Fruit fly (Drosophila melanogaster) whole organism, embryonic: Measurements from ENCODE around the gene PpD6.

Experiments
- Bteb2 ChIP-seq: fragments of 200-800 bp; sonication (Bioruptor generic); optimal IDR thresholded peaks from 2 replicates; lab custom pipeline; 2016; ENCODE audit warnings: missing biosample characterization, missing genetic modification characterization
- CG10431 ChIP-seq: fragments of 200-800 bp; sonication (Bioruptor generic); optimal IDR thresholded peaks from 3 replicates; lab custom pipeline; 2018; ENCODE audit warnings: missing biosample characterization, mild to moderate bottlenecking, missing genetic modification characterization
- CG11723 ChIP-seq: fragments of 200-800 bp; sonication (Bioruptor generic); optimal IDR thresholded peaks from 2 replicates; lab custom pipeline; 2017; ENCODE audit warnings: missing biosample characterization, mild to moderate bottlenecking, missing genetic modification characterization
- CG13424 ChIP-seq: fragments of 200-800 bp; sonication (Bioruptor generic); optimal IDR thresholded peaks from 2 replicates; lab custom pipeline; 2019; ENCODE audit warnings: missing biosample characterization, mild to moderate bottlenecking, missing genetic modification characterization, moderate library complexity
- CG13775 ChIP-seq: fragments of 200-800 bp; sonication (Bioruptor generic); optimal IDR thresholded peaks from 3 replicates; lab custom pipeline; 2017; ENCODE audit warnings: missing biosample characterization, mild to moderate bottlenecking, missing genetic modification characterization
- CG13894 ChIP-seq: fragments of 200-800 bp; sonication (Bioruptor generic); optimal IDR thresholded peaks from 3 replicates; lab custom pipeline; 2018; ENCODE audit warnings: missing biosample characterization, mild to moderate bottlenecking, missing genetic modification characterization, moderate library complexity
- CG14965 ChIP-seq: fragments of 200-800 bp; sonication (Bioruptor generic); optimal IDR thresholded peaks from 2 replicates; lab custom pipeline; 2016; ENCODE audit warnings: missing biosample characterization, missing genetic modification characterization, borderline replicate concordance
- CG15696 ChIP-seq: fragments of 200-800 bp; sonication (Bioruptor generic); optimal IDR thresholded peaks from 2 replicates; lab custom pipeline; 2019; ENCODE audit warnings: missing biosample characterization, mild to moderate bottlenecking, missing genetic modification characterization, moderate library complexity
- CG16779 ChIP-seq: fragments of 200-800 bp; sonication (Bioruptor generic); IDR thresholded peaks from 2 replicates; pipeline ENCODE4 v1.3.6; 2022; ENCODE audit warnings: missing biosample characterization, missing genetic modification characterization
- CG17912 ChIP-seq: fragments of 200-800 bp; sonication (Bioruptor generic); optimal IDR thresholded peaks from 2 replicates; lab custom pipeline; 2018; ENCODE audit warnings: missing biosample characterization, mild to moderate bottlenecking, missing genetic modification characterization
- CG2120 ChIP-seq: fragments of 200-800 bp; sonication (Bioruptor generic); optimal IDR thresholded peaks from 3 replicates; lab custom pipeline; 2016; ENCODE audit warnings: missing biosample characterization, missing genetic modification characterization
- CG31365 ChIP-seq: fragments of 200-800 bp; sonication (Bioruptor generic); optimal IDR thresholded peaks from 2 replicates; lab custom pipeline; 2018; ENCODE audit warnings: missing biosample characterization, mild to moderate bottlenecking, missing genetic modification characterization
- CG4854 ChIP-seq: fragments of 200-800 bp; sonication (Bioruptor generic); optimal IDR thresholded peaks from 2 replicates; lab custom pipeline; 2016; ENCODE audit warnings: missing biosample characterization, missing genetic modification characterization, inconsistent platforms
- CG5953 ChIP-seq: fragments of 200-800 bp; sonication (Bioruptor generic); IDR thresholded peaks from 2 replicates; pipeline ENCODE4 v1.3.6; 2022; ENCODE audit warnings: missing biosample characterization, missing genetic modification characterization
- CG6791 ChIP-seq: fragments of 200-800 bp; sonication (Bioruptor generic); IDR thresholded peaks from 3 replicates; pipeline ENCODE4 v1.3.6; 2022; ENCODE audit warnings: missing biosample characterization, missing genetic modification characterization; ENCODE audit not compliant: partially characterized antibody
- CG6854 ChIP-seq: fragments of 200-800 bp; sonication (Bioruptor generic); optimal IDR thresholded peaks from 3 replicates; lab custom pipeline; 2017; ENCODE audit warnings: missing biosample characterization, mild to moderate bottlenecking, missing genetic modification characterization
- CG7556 ChIP-seq: fragments of 200-800 bp; sonication (Bioruptor generic); optimal IDR thresholded peaks from 2 replicates; lab custom pipeline; 2017; ENCODE audit warnings: missing biosample characterization, mild to moderate bottlenecking, missing genetic modification characterization
- CG7963 ChIP-seq: fragments of 200-800 bp; sonication (Bioruptor generic); IDR thresholded peaks from 3 replicates; pipeline ENCODE4 v1.3.6; 2022; ENCODE audit warnings: missing biosample characterization, missing genetic modification characterization; ENCODE audit not compliant: partially characterized antibody
- CG8359 ChIP-seq: fragments of 200-800 bp; sonication (Bioruptor generic); optimal IDR thresholded peaks from 2 replicates; lab custom pipeline; 2017; ENCODE audit warnings: missing biosample characterization, mild to moderate bottlenecking, missing genetic modification characterization, borderline replicate concordance
- CG8388 ChIP-seq: fragments of 200-800 bp; sonication (Bioruptor generic); optimal IDR thresholded peaks from 2 replicates; lab custom pipeline; 2019; ENCODE audit warnings: missing biosample characterization, mild to moderate bottlenecking, missing genetic modification characterization, moderate library complexity
- E2f1 ChIP-seq: fragments of 200-800 bp; sonication (Bioruptor generic); IDR thresholded peaks from 2 replicates; pipeline ENCODE4 v1.3.6; 2022; ENCODE audit warnings: missing biosample characterization, missing genetic modification characterization
- Kr ChIP-seq: fragments of 200-800 bp; sonication (Bioruptor generic); optimal IDR thresholded peaks from 2 replicates; lab custom pipeline; 2017; ENCODE audit warnings: missing biosample characterization, mild to moderate bottlenecking, missing genetic modification characterization
- Lhr ChIP-seq: fragments of 200-800 bp; sonication (Bioruptor generic); optimal IDR thresholded peaks from 3 replicates; lab custom pipeline; 2017; ENCODE audit warnings: mild to moderate bottlenecking, missing biosample characterization, missing genetic modification reagents, missing genetic modification characterization
- Mes4 ChIP-seq: fragments of 200-800 bp; sonication (Bioruptor generic); optimal IDR thresholded peaks from 2 replicates; lab custom pipeline; 2016; ENCODE audit warnings: missing biosample characterization, missing genetic modification characterization
- Mrtf ChIP-seq: fragments of 200-800 bp; sonication (Bioruptor generic); IDR thresholded peaks from 3 replicates; pipeline ENCODE4 v1.3.6; 2022; ENCODE audit warnings: missing biosample characterization, missing genetic modification characterization
- Neu2 ChIP-seq: fragments of 200-800 bp; sonication (Bioruptor generic); optimal IDR thresholded peaks from 3 replicates; lab custom pipeline; 2016; ENCODE audit warnings: missing biosample characterization, missing genetic modification characterization, borderline replicate concordance
- PHDP ChIP-seq: fragments of 200-800 bp; sonication (Bioruptor generic); optimal IDR thresholded peaks from 3 replicates; lab custom pipeline; 2018; ENCODE audit warnings: missing biosample characterization, mild to moderate bottlenecking, missing genetic modification characterization, moderate library complexity
- Ravus ChIP-seq: fragments of 200-800 bp; sonication (Bioruptor generic); IDR thresholded peaks from 2 replicates; pipeline ENCODE4 v1.3.6; 2022; ENCODE audit warnings: missing biosample characterization, missing genetic modification characterization
- Vsx1 ChIP-seq: fragments of 200-800 bp; sonication (Bioruptor generic); optimal IDR thresholded peaks from 2 replicates; lab custom pipeline; 2017; ENCODE audit warnings: missing biosample characterization, mild to moderate bottlenecking, missing genetic modification characterization, missing genetic modification reagents
- al ChIP-seq: fragments of 200-800 bp; sonication (Bioruptor generic); IDR thresholded peaks from 2 replicates; pipeline ENCODE4 v1.3.6; 2022; ENCODE audit warnings: missing biosample characterization, missing genetic modification characterization
- ash1 ChIP-seq: fragments of 200-800 bp; sonication (Bioruptor generic); optimal IDR thresholded peaks from 2 replicates; lab custom pipeline; 2018; ENCODE audit warnings: missing biosample characterization, mild to moderate bottlenecking, missing genetic modification characterization
- br ChIP-seq: fragments of >200 bp; optimal IDR thresholded peaks from 2 replicates; lab custom pipeline; 2017
- da ChIP-seq: fragments of 200-800 bp; sonication (Bioruptor generic); optimal IDR thresholded peaks from 2 replicates; lab custom pipeline; 2016; ENCODE audit warnings: missing biosample characterization, missing genetic modification characterization
- disco-r ChIP-seq: fragments of 200-800 bp; sonication (Bioruptor generic); optimal IDR thresholded peaks from 2 replicates; lab custom pipeline; 2016; ENCODE audit warnings: missing biosample characterization, missing genetic modification characterization
- gem ChIP-seq: fragments of 200-800 bp; sonication (Bioruptor generic); optimal IDR thresholded peaks from 2 replicates; lab custom pipeline; 2019; ENCODE audit warnings: missing biosample characterization, mild to moderate bottlenecking, missing genetic modification characterization, moderate library complexity
- grn ChIP-seq: fragments of 200-800 bp; sonication (Bioruptor generic); optimal IDR thresholded peaks from 3 replicates; lab custom pipeline; 2017; ENCODE audit warnings: missing biosample characterization, missing genetic modification characterization
- hb ChIP-seq: fragments of 200-800 bp; sonication (Bioruptor generic); IDR thresholded peaks from 3 replicates; pipeline ENCODE4 v1.3.6; 2022; ENCODE audit warnings: missing biosample characterization, missing genetic modification characterization; ENCODE audit not compliant: partially characterized antibody
- insv ChIP-seq, 2 experiments: fragments of 200-800 bp; sonication (Bioruptor generic); optimal IDR thresholded peaks; 3 replicates each; lab custom pipeline; 2016 to 2018; ENCODE audit warnings: missing biosample characterization in 2 of 2, missing genetic modification characterization in 2 of 2
- kah ChIP-seq: fragments of 200-800 bp; sonication (Bioruptor generic); optimal IDR thresholded peaks from 2 replicates; lab custom pipeline; 2018; ENCODE audit warnings: missing biosample characterization, mild to moderate bottlenecking, missing genetic modification characterization
- mam ChIP-seq: fragments of 200-800 bp; sonication (Bioruptor generic); optimal IDR thresholded peaks from 3 replicates; lab custom pipeline; 2016; ENCODE audit warnings: missing biosample characterization, missing genetic modification characterization
- mld ChIP-seq: fragments of 200-800 bp; sonication (Bioruptor generic); IDR thresholded peaks from 3 replicates; pipeline ENCODE4 v1.3.6; 2022; ENCODE audit warnings: missing biosample characterization, missing genetic modification characterization; ENCODE audit not compliant: partially characterized antibody
- nerfin-1 ChIP-seq: fragments of 200-800 bp; sonication (Bioruptor generic); optimal IDR thresholded peaks from 3 replicates; lab custom pipeline; 2019; ENCODE audit warnings: missing biosample characterization, mild to moderate bottlenecking, missing genetic modification characterization, moderate library complexity
- odd ChIP-seq: fragments of 200-800 bp; sonication (Bioruptor generic); optimal IDR thresholded peaks from 2 replicates; lab custom pipeline; 2017; ENCODE audit warnings: missing biosample characterization, mild to moderate bottlenecking, missing genetic modification characterization
- salm ChIP-seq: fragments of 200-800 bp; sonication (Bioruptor generic); optimal IDR thresholded peaks from 2 replicates; lab custom pipeline; 2018; ENCODE audit warnings: missing biosample characterization, mild to moderate bottlenecking, missing genetic modification characterization
- sim ChIP-seq: fragments of 200-800 bp; sonication (Bioruptor generic); IDR thresholded peaks from 2 replicates; pipeline ENCODE4 v1.3.6; 2022; ENCODE audit warnings: missing biosample characterization, missing genetic modification characterization
- stc ChIP-seq: fragments of 200-800 bp; sonication (Bioruptor generic); IDR thresholded peaks from 2 replicates; pipeline ENCODE4 v1.3.6; 2022; ENCODE audit warnings: missing biosample characterization, missing genetic modification characterization
- tin ChIP-seq: fragments of 200-800 bp; sonication (Bioruptor generic); optimal IDR thresholded peaks from 3 replicates; lab custom pipeline; 2016; ENCODE audit warnings: missing biosample characterization, missing genetic modification characterization
- vfl ChIP-seq: fragments of 200-800 bp; sonication (Bioruptor generic); optimal IDR thresholded peaks from 2 replicates; lab custom pipeline; 2016; ENCODE audit warnings: missing biosample characterization, missing genetic modification characterization
- vvl ChIP-seq: fragments of 200-800 bp; sonication (Bioruptor generic); IDR thresholded peaks from 2 replicates; pipeline ENCODE4 v1.3.6; 2022; ENCODE audit warnings: missing biosample characterization, missing genetic modification characterization

PpD6 gene

dm6 chr2L:3158260-3159072 lies 49.0 kb downstream of the PpD6 start (continued):
- no peak for TF ChIP-seq CG7963 (GFP tag; lab: Robert Waterston, UW)
- peak; percentile 33 for TF ChIP-seq CG13424
- peak; percentile 12 for TF ChIP-seq CG2120 (GFP tag; lab: Kevin White, UChicago)
- TF ChIP-seq CG4854 (GFP tag; lab: Kevin White, UChicago): no peak
- no peak for TF ChIP-seq kah (GFP tag; lab: Kevin White, UChicago)
- TF ChIP-seq al (GFP tag; lab: Robert Waterston, UW): no peak
- no peak for TF ChIP-seq vfl (GFP tag; lab: Kevin White, UChicago)
- no peak for TF ChIP-seq CG17912 (GFP tag; lab: Kevin White, UChicago)
- TF ChIP-seq CG6854 (GFP tag; lab: Kevin White, UChicago): no peak
- no peak for TF ChIP-seq CG13894 (tag; lab: Kevin White, UChicago)
- TF ChIP-seq stc (GFP tag; lab: Robert Waterston, UW): peak; percentile 17; the same call in 1 of the 2 replicates
- TF ChIP-seq disco-r (GFP tag; lab: Kevin White, UChicago): no peak
- no peak for TF ChIP-seq Neu2 (GFP tag; lab: Kevin White, UChicago)
- no peak for TF ChIP-seq sim (GFP tag; lab: Robert Waterston, UW)
- no peak for TF ChIP-seq CG15696
- no peak for TF ChIP-seq CG6791
- no peak for TF ChIP-seq mld (GFP tag; lab: Robert Waterston, UW)
- no peak for TF ChIP-seq mam
- TF ChIP-seq Mrtf: no peak
- TF ChIP-seq CG31365 (tag; lab: Kevin White, UChicago): no peak
- TF ChIP-seq Ravus (GFP tag; lab: Robert Waterston, UW): no peak
- TF ChIP-seq tin (GFP tag; lab: Kevin White, UChicago): no peak
- peak; percentile 16 for TF ChIP-seq CG10431
- TF ChIP-seq CG16779 (GFP tag; lab: Robert Waterston, UW): no peak
- no peak for TF ChIP-seq Mes4 (GFP tag; lab: Kevin White, UChicago)
- no peak for TF ChIP-seq CG14965
- TF ChIP-seq hb (GFP tag; lab: Robert Waterston, UW): no peak
- no peak for TF ChIP-seq br
- TF ChIP-seq odd: peak; percentile 28
- no peak for TF ChIP-seq Vsx1 (GFP tag; lab: Kevin White, UChicago)
- TF ChIP-seq nerfin-1 (tag; lab: Kevin White, UChicago): no peak
- TF ChIP-seq grn (GFP tag; lab: Kevin White, UChicago): no peak
- TF ChIP-seq Lhr (GFP tag; lab: Kevin White, UChicago): no peak
- TF ChIP-seq PHDP (tag; lab: Kevin White, UChicago): peak; percentile 37
- TF ChIP-seq salm: peak; percentile 11
- TF ChIP-seq CG5953 (GFP tag; lab: Robert Waterston, UW): no peak
- TF ChIP-seq vvl: peak; percentile 28
- no peak for TF ChIP-seq ash1 (GFP tag; lab: Kevin White, UChicago)
- no peak for TF ChIP-seq CG8388 (GFP tag; lab: Kevin White, UChicago)
- peak; percentile 90 to 97 for TF ChIP-seq insv (GFP tag; optimal IDR thresholded peaks at IDR 0.05; lab: Kevin White, UChicago)
- no peak for TF ChIP-seq da (GFP tag; lab: Kevin White, UChicago)
- TF ChIP-seq Kr (GFP tag; lab: Kevin White, UChicago): peak; percentile 96
- no peak for TF ChIP-seq CG13775
- no peak for TF ChIP-seq CG11723 (GFP tag; lab: Kevin White, UChicago)
- TF ChIP-seq gem (tag; lab: Kevin White, UChicago): peak; percentile 35
- peak; percentile 19 for TF ChIP-seq CG7556 (GFP tag; lab: Kevin White, UChicago)
- no peak for TF ChIP-seq Bteb2 (GFP tag; lab: Kevin White, UChicago)
- TF ChIP-seq CG8359 (GFP tag; lab: Kevin White, UChicago): peak; percentile 23
- TF ChIP-seq E2f1 (GFP tag; lab: Robert Waterston, UW): no peak
